Fruit fly (Drosophila melanogaster): ENCODE measurements around the gene CG14316.

dm6 chr3R:18106136-18106535 is 45.8 kb upstream of the CG14316 start:
- no peak for TF ChIP-seq fd59A (GFP tag; optimal IDR thresholded peaks at IDR 0.05)
- no peak for TF ChIP-seq Blimp-1 (GFP tag; optimal IDR thresholded peaks at IDR 0.05)
- TF ChIP-seq Eip93F (GFP tag; optimal IDR thresholded peaks at IDR 0.05) = no peak
- no peak for TF ChIP-seq CG32006 (GFP tag; optimal IDR thresholded peaks at IDR 0.05)
- TF ChIP-seq topi (GFP tag; optimal IDR thresholded peaks at IDR 0.05) = no peak
- no peak for TF ChIP-seq Eip78C (GFP tag)
- no peak for TF ChIP-seq CG6854 (GFP tag; optimal IDR thresholded peaks at IDR 0.05)
- no peak for TF ChIP-seq Ets21C (GFP tag; optimal IDR thresholded peaks at IDR 0.05)
- TF ChIP-seq spab (GFP tag; optimal IDR thresholded peaks at IDR 0.05) = no peak
- TF ChIP-seq Sox102F (GFP tag; optimal IDR thresholded peaks at IDR 0.05) = no peak
- TF ChIP-seq Sox15 (GFP tag; optimal IDR thresholded peaks at IDR 0.05) = no peak
- no peak for TF ChIP-seq CG11294 (GFP tag; IDR thresholded peaks at IDR 0.05)
- TF ChIP-seq CG15336 (GFP tag; IDR thresholded peaks at IDR 0.05) = no peak
- no peak for TF ChIP-seq OdsH (GFP tag; optimal IDR thresholded peaks at IDR 0.05)
